Worm (Caenorhabditis elegans) whole organism, late embryonic: ENCODE data around the gene ssp-33.

Experiments used
- ahr-1 ChIP-seq: sonication (generic microtip); optimal IDR thresholded peaks from 2 replicates; lab custom pipeline; 2016; ENCODE audit warnings: missing genetic modification characterization, missing compliant biosample characterization
- ceh-24 ChIP-seq: sonication (generic microtip); optimal IDR thresholded peaks from 2 replicates; lab custom pipeline; 2016; ENCODE audit warnings: mild to moderate bottlenecking, missing genetic modification characterization, missing compliant biosample characterization
- ceh-31 ChIP-seq: sonication (generic microtip); optimal IDR thresholded peaks from 2 replicates; lab custom pipeline; 2016; ENCODE audit warnings: missing genetic modification characterization, missing compliant biosample characterization
- fkh-10 ChIP-seq: fragments of 150-350 bp; optimal IDR thresholded peaks from 2 replicates; lab custom pipeline; 2014; ENCODE audit warnings: missing biosample characterization, missing genetic modification reagents, missing genetic modification characterization
- mec-3 ChIP-seq: sonication (generic microtip); optimal IDR thresholded peaks from 2 replicates; lab custom pipeline; 2016; ENCODE audit warnings: borderline replicate concordance, missing genetic modification characterization, missing compliant biosample characterization
- nhr-11 ChIP-seq: fragments of 150-350 bp; optimal IDR thresholded peaks from 2 replicates; lab custom pipeline; 2014; ENCODE audit warnings: missing biosample characterization, missing genetic modification characterization
- pros-1 ChIP-seq: fragments of 150-350 bp; optimal IDR thresholded peaks from 2 replicates; lab custom pipeline; 2014; ENCODE audit warnings: missing biosample characterization, missing genetic modification reagents, missing genetic modification characterization
- sox-4 ChIP-seq: sonication (generic microtip); optimal IDR thresholded peaks from 2 replicates; lab custom pipeline; 2017; ENCODE audit warnings: mild to moderate bottlenecking, missing genetic modification characterization, inconsistent platforms, missing compliant biosample characterization

ce11 chrV:14663006-14663405 lies 48.2 kb upstream of the ssp-33 start, which contains the start of gene C47E8.9:
- no peak for TF ChIP-seq fkh-10 (GFP tag; lab: Kevin White, UChicago)
- TF ChIP-seq ceh-24 = no peak
- no peak for TF ChIP-seq ahr-1 (tag; lab: Kevin White, UChicago)
- no peak for TF ChIP-seq nhr-11 (tag; lab: Kevin White, UChicago)
- TF ChIP-seq pros-1 (tag; lab: Kevin White, UChicago) = no peak
- no peak for TF ChIP-seq sox-4 (tag; lab: Kevin White, UChicago)
- TF ChIP-seq mec-3 (tag; lab: Kevin White, UChicago) = no peak
- TF ChIP-seq ceh-31 (tag; lab: Kevin White, UChicago) = no peak
